Worm (Caenorhabditis elegans): ENCODE results near the gene ZC449.2.

ZC449.2 gene

ce11 chrX:5040038-5040437, 19.0 kb downstream of the ZC449.2 start:
- TF ChIP-seq dmd-4 (tag; optimal IDR thresholded peaks at IDR 0.05; ENCODE audit: borderline replicate concordance) (no peak), fkh-10 (GFP tag; optimal IDR thresholded peaks at IDR 0.05) (no peak), unc-42 (tag; optimal IDR thresholded peaks at IDR 0.05) (no peak), rnt-1 (tag; optimal IDR thresholded peaks at IDR 0.05) (no peak), npax-4 (tag; optimal IDR thresholded peaks at IDR 0.05) (no peak), mec-3 (tag; optimal IDR thresholded peaks at IDR 0.05; ENCODE audit: borderline replicate concordance) (no peak), ceh-14 (tag; optimal IDR thresholded peaks at IDR 0.05) (no peak), K09A11.1 (tag; optimal IDR thresholded peaks at IDR 0.05; ENCODE audit: insufficient read depth) (no peak), madf-2 (tag; optimal IDR thresholded peaks at IDR 0.05) (no peak), zip-5 (tag; optimal IDR thresholded peaks at IDR 0.05) (no peak), sox-4 (tag; optimal IDR thresholded peaks at IDR 0.05) (no peak), ceh-2 (tag; optimal IDR thresholded peaks at IDR 0.05) (no peak), hlh-30 (tag; optimal IDR thresholded peaks at IDR 0.05; ENCODE audit: insufficient read depth) (no peak), ceh-34 (tag; optimal IDR thresholded peaks at IDR 0.05) (no peak), ceh-18 (tag; optimal IDR thresholded peaks at IDR 0.05) (no peak), sdc-2 (tag; optimal IDR thresholded peaks at IDR 0.05) (no peak)

- TF ChIP-seq fax-1 (tag; optimal IDR thresholded peaks at IDR 0.05) (no peak), ceh-45 (GFP tag; IDR thresholded peaks at IDR 0.05) (no peak), K09A11.1 (tag; optimal IDR thresholded peaks at IDR 0.05; ENCODE audit: insufficient read depth) (no peak), Y22D7AL.16 (tag; optimal IDR thresholded peaks at IDR 0.05) (no peak), pha-4 (tag; optimal IDR thresholded peaks at IDR 0.05) (no peak), elt-2 (tag; optimal IDR thresholded peaks at IDR 0.05) (no peak)
Observed at ce11 chrX:5043887-5044286, 22.8 kb downstream of the ZC449.2 start, which contains the start of gene Y64H9A.2. Gene Y64H9A.2, plus strand, starts transcription at chrX:5043976.

- TF ChIP-seq ztf-16 (tag; optimal IDR thresholded peaks at IDR 0.05), result peak; percentile 1
- TF ChIP-seq fkh-6 (tag; optimal IDR thresholded peaks at IDR 0.05), result peak; percentile 84
- TF ChIP-seq lin-11 (tag; optimal IDR thresholded peaks at IDR 0.05), result peak; percentile 79
- peak; percentile 89 for TF ChIP-seq hlh-13 (GFP tag; optimal IDR thresholded peaks at IDR 0.05)
- peak; percentile 34 for TF ChIP-seq C38D4.7 (GFP tag; optimal IDR thresholded peaks at IDR 0.05)
- peak; percentile 66 for TF ChIP-seq gmeb-2 (tag; optimal IDR thresholded peaks at IDR 0.05)
- peak; percentile 93 for TF ChIP-seq tbx-2 (tag; optimal IDR thresholded peaks at IDR 0.05)
- TF ChIP-seq ceh-19 (GFP tag; optimal IDR thresholded peaks at IDR 0.05), result peak; percentile 73
- peak; percentile 34 for TF ChIP-seq ets-4 (tag; optimal IDR thresholded peaks at IDR 0.05)
- peak; percentile 28 for TF ChIP-seq mec-3 (tag; optimal IDR thresholded peaks at IDR 0.05; ENCODE audit: borderline replicate concordance)
- peak; percentile 18 for TF ChIP-seq unc-42 (tag; optimal IDR thresholded peaks at IDR 0.05)
- peak; percentile 59 for TF ChIP-seq ceh-6 (GFP tag; optimal IDR thresholded peaks at IDR 0.05)
- TF ChIP-seq elt-2 (tag; optimal IDR thresholded peaks at IDR 0.05), result peak; percentile 29
- TF ChIP-seq sdc-2 (tag; optimal IDR thresholded peaks at IDR 0.05), result peak; percentile 38
- peak; percentile 92 for TF ChIP-seq Y22D7AL.16 (tag; optimal IDR thresholded peaks at IDR 0.05)
- peak; percentile 80 for TF ChIP-seq elt-4 (tag; optimal IDR thresholded peaks at IDR 0.05)
- peak; percentile 37 for TF ChIP-seq eyg-1 (tag; optimal IDR thresholded peaks at IDR 0.05)
- peak; percentile 79 for TF ChIP-seq che-1 (tag; optimal IDR thresholded peaks at IDR 0.05)
- peak; percentile 31 for TF ChIP-seq npax-4 (tag; optimal IDR thresholded peaks at IDR 0.05)
- peak; percentile 83 for TF ChIP-seq pag-3 (tag; optimal IDR thresholded peaks at IDR 0.05; ENCODE audit: borderline replicate concordance)
- TF ChIP-seq pqm-1 (tag; optimal IDR thresholded peaks at IDR 0.05), result peak; percentile 87
- TF ChIP-seq K02D7.2 (tag; optimal IDR thresholded peaks at IDR 0.05), result peak; percentile 74
- TF ChIP-seq lim-6 (tag; optimal IDR thresholded peaks at IDR 0.05), result peak; percentile 68
- TF ChIP-seq ttx-3 (tag; optimal IDR thresholded peaks at IDR 0.05), result peak; percentile 15
- TF ChIP-seq hlh-8 (tag; optimal IDR thresholded peaks at IDR 0.05), result peak; percentile 79
- TF ChIP-seq madf-2 (tag; optimal IDR thresholded peaks at IDR 0.05), result peak; percentile 95
- peak; percentile 25 for TF ChIP-seq ceh-34 (tag; optimal IDR thresholded peaks at IDR 0.05)
- TF ChIP-seq pat-9 (tag; optimal IDR thresholded peaks at IDR 0.05), result peak; percentile 77
- TF ChIP-seq F13H6.1 (tag; optimal IDR thresholded peaks at IDR 0.05), result peak; percentile 66
- peak; percentile 76 for TF ChIP-seq sox-4 (tag; optimal IDR thresholded peaks at IDR 0.05)
- TF ChIP-seq hlh-6 (tag; optimal IDR thresholded peaks at IDR 0.05), result peak; percentile 84
- peak; percentile 56 for TF ChIP-seq fax-1 (tag; optimal IDR thresholded peaks at IDR 0.05)
- TF ChIP-seq C08G9.2 (tag; optimal IDR thresholded peaks at IDR 0.05), result peak; percentile 39
- peak; percentile 56 for TF ChIP-seq ref-2 (tag; optimal IDR thresholded peaks at IDR 0.05)
Observed at ce11 chrX:5056199-5056598, 35.1 kb downstream of the ZC449.2 start.

Measured in whole organism, late embryonic.